Fruit fly (Drosophila melanogaster): ENCODE data around the gene B4.
A peak's percentile ranks its signal among the peaks of the same experiment; 100 is the strongest.

The B4 gene

DNA sequence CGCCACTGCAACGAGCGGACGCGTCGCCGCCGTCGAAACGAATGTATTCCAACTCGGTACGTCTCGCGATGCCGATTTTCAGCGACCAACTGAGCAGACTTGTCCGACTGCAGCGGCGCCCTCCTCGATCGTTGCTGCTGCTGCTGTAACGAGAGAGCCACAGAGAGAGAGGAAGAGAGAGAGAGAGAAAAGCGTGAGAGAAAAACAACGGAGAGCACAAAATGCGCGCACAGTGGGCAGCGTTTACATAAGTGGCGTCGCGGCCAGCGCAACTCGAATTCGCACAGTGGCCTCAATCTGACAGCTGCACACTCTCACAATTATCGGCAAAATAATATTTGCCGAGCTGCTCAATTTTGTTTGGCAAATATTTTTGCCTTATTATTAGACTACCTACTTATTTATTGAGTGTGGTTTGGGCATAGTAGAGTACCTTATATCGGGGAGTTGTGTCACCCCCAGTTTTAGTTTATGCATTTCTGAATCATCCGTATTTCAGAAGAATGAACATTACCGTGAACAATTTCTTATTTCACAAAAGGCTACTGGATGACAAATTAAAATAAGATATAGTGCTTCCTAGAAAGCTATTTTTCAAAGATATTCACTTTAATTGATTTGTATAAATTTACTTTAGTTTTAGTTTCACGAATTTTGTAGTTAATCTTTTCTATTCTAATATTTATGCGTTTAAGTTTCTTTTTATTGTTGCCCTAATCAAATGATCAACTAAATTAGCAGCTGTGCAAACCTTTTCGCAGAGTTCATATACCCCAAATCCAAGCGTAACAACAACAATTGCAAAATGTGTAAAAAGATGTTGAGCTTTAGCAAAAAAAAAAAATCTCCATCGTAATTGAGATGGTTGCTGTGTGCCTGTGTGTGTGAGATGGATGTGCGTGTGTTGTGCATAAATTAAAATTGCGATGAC, 35.5 kb downstream of the B4 start (continued):
- no peak for TF ChIP-seq CG8290 (GFP tag; optimal IDR thresholded peaks at IDR 0.05)
- peak in 1 of 2 experiments; percentile 76 for TF ChIP-seq CG8290 (tag; optimal IDR thresholded peaks at IDR 0.05)
- TF ChIP-seq CG4282 (GFP tag; optimal IDR thresholded peaks at IDR 0.05), result peak; percentile 77
- peak; percentile 58; the same call in 2 of the 3 replicates for TF ChIP-seq CG11093 (GFP tag; IDR thresholded peaks at IDR 0.05)
- TF ChIP-seq corto (GFP tag; optimal IDR thresholded peaks at IDR 0.05), result no peak
- TF ChIP-seq Med (GFP tag), result peak; percentile 90
- TF ChIP-seq Bteb2 (GFP tag; optimal IDR thresholded peaks at IDR 0.05), result peak; percentile 40
- TF ChIP-seq CG11695 (GFP tag; IDR thresholded peaks at IDR 0.05), result peak; percentile 39; the same call in 2 of the 3 replicates
- TF ChIP-seq rib (GFP tag; IDR thresholded peaks at IDR 0.05), result peak; percentile 45
- peak; percentile 56 for TF ChIP-seq CG10209 (GFP tag; optimal IDR thresholded peaks at IDR 0.05)
- TF ChIP-seq HLHmδ (GFP tag; optimal IDR thresholded peaks at IDR 0.05), result peak; percentile 86
- no peak for TF ChIP-seq tna (GFP tag; IDR thresholded peaks at IDR 0.05; ENCODE audit: partially characterized antibody)
- peak; percentile 69; the same call in 1 of the 2 replicates for TF ChIP-seq Ada2b (GFP tag; IDR thresholded peaks at IDR 0.05)
- TF ChIP-seq cad (GFP tag; optimal IDR thresholded peaks at IDR 0.05), result no peak
- peak; percentile 49 for TF ChIP-seq CG4820 (GFP tag; optimal IDR thresholded peaks at IDR 0.05)
- no peak for TF ChIP-seq CG17912 (GFP tag; optimal IDR thresholded peaks at IDR 0.05)
- no peak for TF ChIP-seq NC2α (GFP tag; optimal IDR thresholded peaks at IDR 0.05)
- TF ChIP-seq CG30020 (tag; optimal IDR thresholded peaks at IDR 0.05), result no peak
- TF ChIP-seq lilli (GFP tag; optimal IDR thresholded peaks at IDR 0.05), result peak; percentile 74
- TF ChIP-seq ATbp (GFP tag; optimal IDR thresholded peaks at IDR 0.05), result peak; percentile 41
- TF ChIP-seq CG4854 (GFP tag; optimal IDR thresholded peaks at IDR 0.05), result no peak
- no peak for TF ChIP-seq CG16813 (GFP tag; IDR thresholded peaks at IDR 0.05; ENCODE audit: partially characterized antibody)
- TF ChIP-seq CG12659 (GFP tag; optimal IDR thresholded peaks at IDR 0.05), result peak; percentile 66
- peak; percentile 9 for TF ChIP-seq CG8089 (GFP tag; optimal IDR thresholded peaks at IDR 0.05)
- TF ChIP-seq CG13123 (GFP tag; optimal IDR thresholded peaks at IDR 0.05), result peak; percentile 14
- peak; percentile 70 for TF ChIP-seq Atf-2 (GFP tag; optimal IDR thresholded peaks at IDR 0.05)
- TF ChIP-seq lmd (GFP tag; IDR thresholded peaks at IDR 0.05), result peak; percentile 69
- peak; percentile 57; the same call in 2 of the 3 replicates for TF ChIP-seq CG2889 (GFP tag; IDR thresholded peaks at IDR 0.05)
- TF ChIP-seq H15 (GFP tag; IDR thresholded peaks at IDR 0.05), result peak; percentile 65; the same call in 1 of the 3 replicates
- peak; percentile 77 for TF ChIP-seq CG30403 (GFP tag; optimal IDR thresholded peaks at IDR 0.05)
- TF ChIP-seq lov (optimal IDR thresholded peaks at IDR 0.05), result no peak
- TF ChIP-seq lov (GFP tag; IDR thresholded peaks at IDR 0.05), result peak; percentile 56; the same call in 1 of the 3 replicates
- peak; percentile 70 for TF ChIP-seq Ptx1 (GFP tag; IDR thresholded peaks at IDR 0.05)
- peak; percentile 36 for TF ChIP-seq Fer3 (tag; optimal IDR thresholded peaks at IDR 0.05)
- peak; percentile 78 for TF ChIP-seq CG2120 (GFP tag; optimal IDR thresholded peaks at IDR 0.05)
- TF ChIP-seq Xbp1 (GFP tag; optimal IDR thresholded peaks at IDR 0.05), result peak; percentile 70
- TF ChIP-seq BEAF-32 (GFP tag; optimal IDR thresholded peaks at IDR 0.05), result no peak
- peak; percentile 18; the same call in 1 of the 3 replicates for TF ChIP-seq z (GFP tag; IDR thresholded peaks at IDR 0.05)
- no peak for TF ChIP-seq Lpt (GFP tag; optimal IDR thresholded peaks at IDR 0.05)
- TF ChIP-seq CG13296 (GFP tag; optimal IDR thresholded peaks at IDR 0.05), result peak; percentile 60
- TF ChIP-seq Deaf1 (tag; optimal IDR thresholded peaks at IDR 0.05), result peak; percentile 74
- peak; percentile 34 for TF ChIP-seq CG6765 (GFP tag; optimal IDR thresholded peaks at IDR 0.05)
- TF ChIP-seq CG9727 (GFP tag; optimal IDR thresholded peaks at IDR 0.05), result peak; percentile 16
- TF ChIP-seq slbo (GFP tag; IDR thresholded peaks at IDR 0.05), result peak; percentile 89
- no peak for TF ChIP-seq CG13287 (GFP tag; IDR thresholded peaks at IDR 0.05; ENCODE audit: partially characterized antibody)
- peak; percentile 69 for TF ChIP-seq Hsf (GFP tag; optimal IDR thresholded peaks at IDR 0.05)
- no peak for TF ChIP-seq CG8478 (optimal IDR thresholded peaks at IDR 0.05)
- TF ChIP-seq CG11085 (GFP tag; IDR thresholded peaks at IDR 0.05), result peak; percentile 66
- TF ChIP-seq Trl (optimal IDR thresholded peaks at IDR 0.05), result peak; percentile 92 to 100
- TF ChIP-seq Trl (GFP tag; optimal IDR thresholded peaks at IDR 0.05), result peak; percentile 76

Measured in whole organism, embryonic.